Worm (Caenorhabditis elegans) whole organism, L3 larva: ENCODE results near the gene Y47D7A.7.

Experiments
- aly-2 ChIP-seq: fragments of 150-350 bp; optimal IDR thresholded peaks from 2 replicates; lab custom pipeline; 2014; ENCODE audit warnings: missing biosample characterization, missing genetic modification characterization
- ceh-16 ChIP-seq: sonication (generic microtip); optimal IDR thresholded peaks from 2 replicates; lab custom pipeline; 2017; ENCODE audit warnings: missing biosample characterization, missing genetic modification characterization
- ceh-82 ChIP-seq: fragments of 150-350 bp; optimal IDR thresholded peaks from 2 replicates; lab custom pipeline; 2014; ENCODE audit warnings: missing biosample characterization, missing genetic modification characterization
- ceh-9 ChIP-seq: sonication (generic microtip); optimal IDR thresholded peaks from 2 replicates; lab custom pipeline; 2018; ENCODE audit warnings: missing biosample characterization, missing genetic modification characterization
- daf-12 ChIP-seq: fragments of 150-350 bp; optimal IDR thresholded peaks from 2 replicates; lab custom pipeline; 2014; ENCODE audit warnings: missing biosample characterization, missing genetic modification reagents, missing genetic modification characterization
- egl-27 ChIP-seq: sonication (generic microtip); optimal IDR thresholded peaks from 4 replicates; lab custom pipeline; 2017; ENCODE audit warnings: missing biosample characterization, missing genetic modification reagents, missing genetic modification characterization
- egl-5 ChIP-seq: fragments of 150-350 bp; optimal IDR thresholded peaks from 2 replicates; lab custom pipeline; 2017; ENCODE audit warnings: missing biosample characterization, missing genetic modification reagents, missing genetic modification characterization, inconsistent platforms
- elt-1 ChIP-seq: fragments of 150-350 bp; optimal IDR thresholded peaks from 2 replicates; lab custom pipeline; 2014; ENCODE audit warnings: missing biosample characterization, missing genetic modification characterization
- elt-2 ChIP-seq: sonication (generic microtip); optimal IDR thresholded peaks from 2 replicates; lab custom pipeline; 2016; ENCODE audit warnings: missing genetic modification reagents, mild to moderate bottlenecking, missing genetic modification characterization, missing compliant biosample characterization
- elt-3 ChIP-seq, 3 experiments: fragments of 150-350 bp in 1 of 3; sonication (generic microtip) in 2 of 3; optimal IDR thresholded peaks; 2 replicates in 2 of 3; 4 replicates in 1 of 3; lab custom pipeline; 2014 to 2017; ENCODE audit warnings: missing biosample characterization in 3 of 3, missing genetic modification characterization in 3 of 3
- eor-1 ChIP-seq, 2 experiments: fragments of 150-350 bp; optimal IDR thresholded peaks; 2 replicates each; lab custom pipeline; 2014 to 2018; ENCODE audit warnings: missing biosample characterization in 2 of 2, missing genetic modification characterization in 2 of 2
- fkh-10 ChIP-seq: sonication (generic microtip); optimal IDR thresholded peaks from 2 replicates; lab custom pipeline; 2017; ENCODE audit warnings: missing biosample characterization, missing genetic modification reagents, missing genetic modification characterization
- fkh-2 ChIP-seq: fragments of 150-350 bp; optimal IDR thresholded peaks from 2 replicates; lab custom pipeline; 2014; ENCODE audit warnings: missing biosample characterization, missing genetic modification reagents, missing genetic modification characterization
- hmg-11 ChIP-seq: sonication (generic microtip); optimal IDR thresholded peaks from 2 replicates; lab custom pipeline; 2016; ENCODE audit warnings: missing genetic modification characterization, missing compliant biosample characterization
- jun-1 ChIP-seq: fragments of 150-350 bp; optimal IDR thresholded peaks from 2 replicates; lab custom pipeline; 2014; ENCODE audit warnings: missing biosample characterization, missing genetic modification reagents, missing genetic modification characterization
- lin-15B ChIP-seq: fragments of 150-350 bp; optimal IDR thresholded peaks from 2 replicates; lab custom pipeline; 2014; ENCODE audit warnings: missing biosample characterization, missing genetic modification characterization
- lsy-12 ChIP-seq: sonication (generic microtip); optimal IDR thresholded peaks from 2 replicates; lab custom pipeline; 2016; ENCODE audit warnings: mild to moderate bottlenecking, missing genetic modification characterization, missing compliant biosample characterization
- mdl-1 ChIP-seq: fragments of 150-350 bp; optimal IDR thresholded peaks from 2 replicates; lab custom pipeline; 2014; ENCODE audit warnings: missing biosample characterization, missing genetic modification characterization
- mml-1 ChIP-seq: fragments of 150-350 bp; sonication (generic microtip); optimal IDR thresholded peaks from 3 replicates; lab custom pipeline; 2014; ENCODE audit warnings: missing biosample characterization, missing genetic modification characterization
- nfya-1 ChIP-seq: sonication (generic microtip); optimal IDR thresholded peaks from 2 replicates; lab custom pipeline; 2017; ENCODE audit warnings: missing genetic modification characterization, mild to moderate bottlenecking, missing compliant biosample characterization, antibody characterized with exemption, moderate library complexity; ENCODE audit not compliant: insufficient read depth
- nhr-12 ChIP-seq: fragments of 150-350 bp; optimal IDR thresholded peaks from 2 replicates; lab custom pipeline; 2014; ENCODE audit warnings: missing biosample characterization, missing genetic modification characterization
- nhr-23 ChIP-seq: fragments of 150-350 bp; optimal IDR thresholded peaks from 2 replicates; lab custom pipeline; 2014; ENCODE audit warnings: missing biosample characterization, missing genetic modification reagents, missing genetic modification characterization
- nhr-25 ChIP-seq: sonication (generic microtip); optimal IDR thresholded peaks from 2 replicates; lab custom pipeline; 2017; ENCODE audit warnings: missing biosample characterization, missing genetic modification characterization
- nhr-28 ChIP-seq: fragments of 150-350 bp; optimal IDR thresholded peaks from 2 replicates; lab custom pipeline; 2014; ENCODE audit warnings: missing biosample characterization, missing genetic modification characterization
- nhr-43 ChIP-seq: sonication (generic microtip); optimal IDR thresholded peaks from 2 replicates; lab custom pipeline; 2016; ENCODE audit warnings: mild to moderate bottlenecking, missing genetic modification characterization, missing compliant biosample characterization; ENCODE audit not compliant: poor library complexity, severe bottlenecking
- nhr-76 ChIP-seq: fragments of 150-350 bp; sonication (generic microtip); optimal IDR thresholded peaks from 5 replicates; lab custom pipeline; 2014; ENCODE audit warnings: missing biosample characterization, missing genetic modification characterization
- pha-4 ChIP-seq: fragments of 150-350 bp; optimal IDR thresholded peaks from 2 replicates; lab custom pipeline; 2014; ENCODE audit warnings: missing biosample characterization, missing genetic modification reagents, missing genetic modification characterization
- pqm-1 ChIP-seq: fragments of 150-350 bp; optimal IDR thresholded peaks from 2 replicates; lab custom pipeline; 2017; ENCODE audit warnings: missing biosample characterization, missing genetic modification characterization, inconsistent platforms
- skn-1 ChIP-seq: fragments of 150-350 bp; optimal IDR thresholded peaks from 2 replicates; lab custom pipeline; 2014; ENCODE audit warnings: missing biosample characterization, missing genetic modification characterization
- unc-39 ChIP-seq: sonication (generic microtip); optimal IDR thresholded peaks from 4 replicates; lab custom pipeline; 2017; ENCODE audit warnings: missing biosample characterization, missing genetic modification characterization
- unc-62 ChIP-seq: fragments of 150-350 bp; sonication (generic microtip); optimal IDR thresholded peaks from 4 replicates; lab custom pipeline; 2014; ENCODE audit warnings: missing biosample characterization, missing genetic modification reagents, missing genetic modification characterization
- zag-1 ChIP-seq: fragments of 150-350 bp; optimal IDR thresholded peaks from 2 replicates; lab custom pipeline; 2014; ENCODE audit warnings: missing biosample characterization, missing genetic modification characterization
- ztf-4 ChIP-seq: fragments of 150-350 bp; optimal IDR thresholded peaks from 2 replicates; lab custom pipeline; 2014; ENCODE audit warnings: missing biosample characterization, missing genetic modification characterization

Gene Y47D7A.7

ce11 chrV:4410643-4411042, 9.0 kb downstream of the Y47D7A.7 start, which contains the start of gene Y47D7A.3:
Gene Y47D7A.3, plus strand, starts transcription at chrV:4410943.
- TF ChIP-seq nhr-76 (tag; lab: Kevin White, UChicago) = no peak
- TF ChIP-seq nhr-25 (tag; lab: Kevin White, UChicago) = no peak
- TF ChIP-seq lin-15B (tag; lab: Kevin White, UChicago) = no peak
- no peak for TF ChIP-seq jun-1
- TF ChIP-seq aly-2 (tag; lab: Kevin White, UChicago) = no peak
- no peak for TF ChIP-seq daf-12
- no peak for TF ChIP-seq nfya-1 (tag; lab: Kevin White, UChicago)
- no peak for TF ChIP-seq nhr-12 (tag; lab: Kevin White, UChicago)
- no peak for TF ChIP-seq nhr-23

ce11 chrV:4407519-4407918, 12.1 kb downstream of the Y47D7A.7 start, which contains the start of gene nhr-118:
Gene nhr-118, plus strand, starts transcription at chrV:4407819.
- TF ChIP-seq egl-5 (tag; lab: Kevin White, UChicago) = no peak
- TF ChIP-seq ztf-4 (tag; lab: Kevin White, UChicago) = no peak
- no peak for TF ChIP-seq unc-39 (tag; lab: Kevin White, UChicago)
- TF ChIP-seq hmg-11 (tag; lab: Kevin White, UChicago) = no peak
- no peak for TF ChIP-seq mml-1 (tag; lab: Kevin White, UChicago)
- no peak for TF ChIP-seq lin-15B (tag; lab: Kevin White, UChicago)

DNA sequence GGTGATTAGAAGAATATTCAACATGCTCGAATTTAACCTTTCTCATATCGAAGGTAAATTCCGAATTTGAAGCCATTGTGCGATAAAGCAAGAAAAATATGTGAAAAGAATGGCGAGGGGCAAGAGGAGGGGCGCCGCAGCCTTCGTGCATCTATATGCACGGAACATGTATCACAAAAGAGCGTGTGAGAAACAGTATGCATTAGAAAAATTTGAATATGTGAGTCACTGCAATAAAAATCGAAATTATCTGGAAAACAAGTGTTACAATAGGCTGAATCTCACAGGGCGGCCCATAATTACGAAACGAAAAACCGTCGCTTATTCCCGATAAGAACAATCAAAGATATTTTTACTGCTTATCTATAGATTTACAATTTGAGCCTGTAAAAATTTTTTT, 17.8 kb downstream of the Y47D7A.7 start, which contains the start of gene F13A2.5:
TSS of gene F13A2.5 (minus strand) at position 101 of the 400 bp plus-strand sequence.
- TF ChIP-seq ceh-9 (tag; lab: Kevin White, UChicago) (no peak), nhr-43 (no peak), skn-1 (tag; lab: Kevin White, UChicago) (no peak), aly-2 (tag; lab: Kevin White, UChicago) (no peak), zag-1 (tag; lab: Kevin White, UChicago) (no peak), nfya-1 (tag; lab: Kevin White, UChicago) (no peak), elt-2 (tag; lab: Kevin White, UChicago) (no peak), mdl-1 (tag; lab: Kevin White, UChicago) (no peak), nhr-25 (tag; lab: Kevin White, UChicago) (no peak), ceh-16 (tag; lab: Kevin White, UChicago) (no peak), unc-62 (GFP tag; lab: Kevin White, UChicago) (no peak), elt-1 (tag; lab: Kevin White, UChicago) (no peak), pqm-1 (tag; lab: Kevin White, UChicago) (no peak), pha-4 (tag; lab: Kevin White, UChicago) (no peak), egl-27 (tag; lab: Kevin White, UChicago) (no peak), lin-15B (tag; lab: Kevin White, UChicago) (no peak), fkh-2 (tag; lab: Kevin White, UChicago) (no peak), lsy-12 (no peak), nhr-28 (tag; lab: Kevin White, UChicago) (no peak), elt-3 (tag; optimal IDR thresholded peaks at IDR 0.05; lab: Kevin White, UChicago) (no peak)

DNA sequence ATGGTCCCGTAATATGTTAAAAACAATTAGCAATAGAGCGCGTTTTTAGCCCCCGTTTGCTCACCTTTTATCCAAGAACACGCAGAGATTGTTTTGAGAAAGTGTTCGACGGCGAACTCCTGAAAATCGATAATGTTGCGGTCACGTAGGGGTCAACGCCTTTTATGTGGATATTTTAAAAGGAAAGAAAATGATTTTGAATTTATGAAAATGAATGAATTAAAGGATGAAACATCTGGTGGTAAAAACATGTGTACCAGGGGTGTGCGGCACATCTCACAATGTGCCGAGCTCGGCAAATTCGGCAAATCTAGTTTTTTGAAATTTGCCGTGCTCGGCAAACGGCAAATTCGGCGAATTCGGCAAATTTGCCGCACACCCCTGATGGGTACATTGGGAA, 19.5 kb downstream of the Y47D7A.7 start, which contains the start of gene F13A2.4:
TSS of gene F13A2.4 (minus strand) at position 101 of the 400 bp plus-strand sequence.
- no peak for TF ChIP-seq egl-5 (tag; lab: Kevin White, UChicago)
- TF ChIP-seq fkh-2 (tag; lab: Kevin White, UChicago) = no peak
- TF ChIP-seq egl-27 (tag; lab: Kevin White, UChicago) = no peak
- no peak for TF ChIP-seq fkh-10
- TF ChIP-seq elt-2 (tag; lab: Kevin White, UChicago) = no peak
- no peak for TF ChIP-seq ztf-4 (tag; lab: Kevin White, UChicago)
- TF ChIP-seq hmg-11 (tag; lab: Kevin White, UChicago) = no peak
- no peak for TF ChIP-seq pqm-1 (tag; lab: Kevin White, UChicago)

DNA sequence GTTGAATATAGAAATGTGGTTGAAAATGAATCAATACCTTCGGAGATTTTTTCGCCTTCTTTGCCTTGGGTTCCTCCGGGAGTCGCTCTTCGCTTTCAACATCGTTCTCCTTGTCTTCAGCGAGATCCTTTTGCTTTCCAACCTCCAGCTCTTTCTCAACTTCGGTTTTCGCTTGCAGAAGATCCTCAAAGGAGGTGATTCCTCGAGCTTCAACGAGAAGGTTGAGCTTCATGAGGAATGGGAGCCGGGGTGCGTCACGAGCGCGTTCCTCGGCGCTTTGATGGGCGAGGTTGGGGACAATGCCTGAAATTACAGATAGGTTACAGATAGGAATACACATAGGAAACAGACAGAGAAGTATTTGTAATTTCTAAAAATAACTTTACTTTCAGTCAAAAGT, 20.8 kb downstream of the Y47D7A.7 start:
- no peak for TF ChIP-seq nhr-28 (tag; lab: Kevin White, UChicago)
- TF ChIP-seq nhr-25 (tag; lab: Kevin White, UChicago) = no peak
- no peak for TF ChIP-seq egl-27 (tag; lab: Kevin White, UChicago)
- TF ChIP-seq nhr-12 (tag; lab: Kevin White, UChicago) = no peak
- TF ChIP-seq pha-4 (tag; lab: Kevin White, UChicago) = no peak
- TF ChIP-seq eor-1 (tag; optimal IDR thresholded peaks at IDR 0.05; lab: Kevin White, UChicago) = no peak
- no peak for TF ChIP-seq ceh-82 (tag; lab: Kevin White, UChicago)
- no peak for TF ChIP-seq egl-5 (tag; lab: Kevin White, UChicago)
- TF ChIP-seq ceh-9 (tag; lab: Kevin White, UChicago) = no peak
- TF ChIP-seq zag-1 (tag; lab: Kevin White, UChicago) = no peak
